Worm (Caenorhabditis elegans): ENCODE results near the gene hmg-1.2.

ce11 chrIII:6272868-6273267 is 7.3 kb upstream of the hmg-1.2 start, which contains the start of gene C18F10.2:
- no peak for TF ChIP-seq ama-1 (optimal IDR thresholded peaks at IDR 0.05)
- no peak for TF ChIP-seq hmbx-1 (tag; optimal IDR thresholded peaks at IDR 0.05)
- no peak for TF ChIP-seq ets-7 (tag; optimal IDR thresholded peaks at IDR 0.05)
- TF ChIP-seq pes-1 (GFP tag; IDR thresholded peaks at IDR 0.05), result no peak
- TF ChIP-seq sea-1 (GFP tag; conservative IDR thresholded peaks at IDR 0.05), result no peak
- no peak for TF ChIP-seq ceh-36 (tag; optimal IDR thresholded peaks at IDR 0.05)
- TF ChIP-seq hmg-4 (GFP tag; optimal IDR thresholded peaks at IDR 0.05), result no peak
- TF ChIP-seq flt-1 (GFP tag; IDR thresholded peaks at IDR 0.05), result no peak
- TF ChIP-seq scrt-1 (GFP tag; IDR thresholded peaks at IDR 0.05), result no peak
- TF ChIP-seq ceh-13 (GFP tag; optimal IDR thresholded peaks at IDR 0.05), result no peak
- no peak for TF ChIP-seq aly-1 (tag; optimal IDR thresholded peaks at IDR 0.05)
- TF ChIP-seq tbx-11 (GFP tag; IDR thresholded peaks at IDR 0.05), result no peak
- TF ChIP-seq tbx-37 (GFP tag; conservative IDR thresholded peaks at IDR 0.05), result no peak
- TF ChIP-seq tra-4 (tag; optimal IDR thresholded peaks at IDR 0.05), result no peak
